Fruit fly (Drosophila melanogaster): ENCODE measurements around the gene CG13950.

The CG13950 gene

dm6 chr2L:856690-857488 is 3.1 kb upstream of the CG13950 start (continued):
- TF ChIP-seq Poxn (GFP tag; IDR thresholded peaks at IDR 0.05) (no peak), tgo (GFP tag; IDR thresholded peaks at IDR 0.05) (peak; percentile 79), Mrtf (GFP tag; IDR thresholded peaks at IDR 0.05) (peak; percentile 71), kni (GFP tag; optimal IDR thresholded peaks at IDR 0.05) (peak; percentile 22), CG11247 (GFP tag; IDR thresholded peaks at IDR 0.05) (peak; percentile 50; the same call in 1 of the 2 replicates), CG12155 (GFP tag; optimal IDR thresholded peaks at IDR 0.05) (peak; percentile 61), mirr (GFP tag; optimal IDR thresholded peaks at IDR 0.05) (no peak), CG9609 (GFP tag; optimal IDR thresholded peaks at IDR 0.05) (peak; percentile 63), CG17568 (GFP tag; optimal IDR thresholded peaks at IDR 0.05) (no peak), tin (GFP tag; optimal IDR thresholded peaks at IDR 0.05) (peak; percentile 46), CG13424 (tag; optimal IDR thresholded peaks at IDR 0.05) (peak; percentile 75), her (GFP tag; optimal IDR thresholded peaks at IDR 0.05) (peak; percentile 53), klu (GFP tag; IDR thresholded peaks at IDR 0.05) (0 out of 2 replicates have a peak, but pooled peaks have one; percentile 25), org-1 (GFP tag; optimal IDR thresholded peaks at IDR 0.05) (peak; percentile 81), CG32772 (GFP tag; IDR thresholded peaks at IDR 0.05) (peak; percentile 88), croc (GFP tag; conservative IDR thresholded peaks at IDR 0.05) (peak; percentile 79), onecut (GFP tag; IDR thresholded peaks at IDR 0.05) (peak; percentile 69), Vsx1 (GFP tag; optimal IDR thresholded peaks at IDR 0.05) (peak; percentile 58), CG12659 (GFP tag; optimal IDR thresholded peaks at IDR 0.05) (peak; percentile 72), CG12104 (GFP tag; optimal IDR thresholded peaks at IDR 0.05) (peak; percentile 3), BEAF-32 (GFP tag; optimal IDR thresholded peaks at IDR 0.05) (no peak), CG11723 (GFP tag; optimal IDR thresholded peaks at IDR 0.05) (peak; percentile 50), pb (GFP tag; optimal IDR thresholded peaks at IDR 0.05) (peak; percentile 55), scrt (GFP tag; optimal IDR thresholded peaks at IDR 0.05) (peak; percentile 33), CG13296 (GFP tag; optimal IDR thresholded peaks at IDR 0.05) (no peak), bowl (GFP tag; IDR thresholded peaks at IDR 0.05) (0 out of 2 replicates have a peak, but pooled peaks have one; percentile 45), Fer3 (tag; optimal IDR thresholded peaks at IDR 0.05) (peak; percentile 67), Lpt (GFP tag; optimal IDR thresholded peaks at IDR 0.05) (no peak), stc (GFP tag; IDR thresholded peaks at IDR 0.05) (peak; percentile 89), CG8765 (GFP tag; IDR thresholded peaks at IDR 0.05) (peak; percentile 59; the same call in 1 of the 2 replicates), CG33213 (GFP tag; optimal IDR thresholded peaks at IDR 0.05) (peak; percentile 53), Neu2 (GFP tag; optimal IDR thresholded peaks at IDR 0.05; ENCODE audit: borderline replicate concordance) (no peak), Spps (tag; optimal IDR thresholded peaks at IDR 0.05) (peak; percentile 49), zfh1 (GFP tag; IDR thresholded peaks at IDR 0.05) (peak; percentile 94), CG1233 (GFP tag; optimal IDR thresholded peaks at IDR 0.05) (peak; percentile 60), psq (GFP tag; optimal IDR thresholded peaks at IDR 0.05) (no peak), CG4820 (GFP tag; optimal IDR thresholded peaks at IDR 0.05) (peak; percentile 78), Sin3A (optimal IDR thresholded peaks at IDR 0.05) (no peak), NC2α (GFP tag; optimal IDR thresholded peaks at IDR 0.05) (peak; percentile 35), jumu (GFP tag; optimal IDR thresholded peaks at IDR 0.05) (peak; percentile 78), btn (GFP tag; optimal IDR thresholded peaks at IDR 0.05) (peak; percentile 53), CG9727 (GFP tag; optimal IDR thresholded peaks at IDR 0.05) (peak; percentile 66), ewg (GFP tag; optimal IDR thresholded peaks at IDR 0.05) (peak; percentile 77), CTCF (GFP tag; optimal IDR thresholded peaks at IDR 0.05) (peak; percentile 1), CG33557 (GFP tag; optimal IDR thresholded peaks at IDR 0.05) (peak; percentile 8), CG11456 (GFP tag; IDR thresholded peaks at IDR 0.05) (peak; percentile 76), Hr51 (GFP tag; optimal IDR thresholded peaks at IDR 0.05) (peak in 1 of 2 experiments; percentile 70), CG2129 (GFP tag; IDR thresholded peaks at IDR 0.05; ENCODE audit: partially characterized antibody) (no peak), CG3995 (GFP tag; optimal IDR thresholded peaks at IDR 0.05) (no peak), bab2 (GFP tag; optimal IDR thresholded peaks at IDR 0.05) (peak; percentile 58)

Data from whole organism, embryonic.